Worm (Caenorhabditis elegans) whole organism, L4 larva: ENCODE measurements around the gene kin-5.

Experiments used
- D1046.2 ChIP-seq: fragments of 200-800 bp; sonication (Bioruptor generic); IDR thresholded peaks from 2 replicates; pipeline ENCODE4 v1.3.6; 2022; ENCODE audit warnings: missing genetic modification characterization, missing compliant biosample characterization
- F10B5.3 ChIP-seq: sonication (generic microtip); optimal IDR thresholded peaks from 2 replicates; lab custom pipeline; 2016; ENCODE audit warnings: mild to moderate bottlenecking, missing genetic modification characterization, missing compliant biosample characterization
- F26F4.8 ChIP-seq: fragments of 200-800 bp; sonication (Bioruptor generic); conservative IDR thresholded peaks from 2 replicates; pipeline ENCODE4 v1.3.6; 2022; ENCODE audit warnings: missing genetic modification characterization, missing compliant biosample characterization
- F49E8.2 ChIP-seq: sonication (generic microtip); optimal IDR thresholded peaks from 2 replicates; lab custom pipeline; 2016; ENCODE audit warnings: missing compliant biosample characterization, mild to moderate bottlenecking, missing genetic modification characterization, borderline replicate concordance
- T20F7.1 ChIP-seq: fragments of 200-800 bp; sonication (Bioruptor generic); optimal IDR thresholded peaks from 2 replicates; lab custom pipeline; 2018; ENCODE audit warnings: mild to moderate bottlenecking, missing genetic modification characterization, missing compliant biosample characterization
- Y105C5A.15 ChIP-seq: fragments of 200-800 bp; sonication (Bioruptor generic); IDR thresholded peaks from 2 replicates; pipeline ENCODE4 v1.3.6; 2022; ENCODE audit warnings: missing genetic modification characterization, missing compliant biosample characterization
- Y5F2A.4 ChIP-seq: fragments of 200-800 bp; sonication (Bioruptor generic); optimal IDR thresholded peaks from 2 replicates; lab custom pipeline; 2018; ENCODE audit warnings: mild to moderate bottlenecking, missing genetic modification characterization, missing compliant biosample characterization
- Y75B8A.6 ChIP-seq: fragments of 200-800 bp; sonication (Bioruptor generic); IDR thresholded peaks from 2 replicates; pipeline ENCODE4 v1.3.6; 2022; ENCODE audit warnings: missing genetic modification reagents, missing genetic modification characterization, missing compliant biosample characterization
- ZK337.2 ChIP-seq: fragments of 200-800 bp; sonication (Bioruptor generic); IDR thresholded peaks from 2 replicates; pipeline ENCODE4 v1.3.6; 2022; ENCODE audit warnings: missing genetic modification reagents, missing genetic modification characterization, missing compliant biosample characterization
- aly-2 ChIP-seq: sonication (generic microtip); optimal IDR thresholded peaks from 2 replicates; lab custom pipeline; 2018; ENCODE audit warnings: missing biosample characterization, missing genetic modification characterization
- arid-1 ChIP-seq: fragments of 200-800 bp; sonication (Bioruptor generic); conservative IDR thresholded peaks from 2 replicates; pipeline ENCODE4 v1.3.6; 2022; ENCODE audit warnings: missing genetic modification reagents, missing genetic modification characterization, missing compliant biosample characterization
- attf-4 ChIP-seq: sonication (generic microtip); optimal IDR thresholded peaks from 3 replicates; lab custom pipeline; 2017; ENCODE audit warnings: missing biosample characterization, missing genetic modification characterization
- ceh-28 ChIP-seq: fragments of 150-350 bp; optimal IDR thresholded peaks from 2 replicates; lab custom pipeline; 2014; ENCODE audit warnings: missing biosample characterization, missing genetic modification reagents, missing genetic modification characterization
- ceh-44 ChIP-seq: fragments of 200-800 bp; sonication (Bioruptor generic); IDR thresholded peaks from 2 replicates; pipeline ENCODE4 v1.3.6; 2022; ENCODE audit warnings: missing genetic modification reagents, missing genetic modification characterization, missing compliant biosample characterization
- ceh-82 ChIP-seq: sonication (generic microtip); optimal IDR thresholded peaks from 2 replicates; lab custom pipeline; 2017; ENCODE audit warnings: missing biosample characterization, missing genetic modification characterization
- daf-19 ChIP-seq: fragments of 200-800 bp; sonication (Bioruptor generic); conservative IDR thresholded peaks from 2 replicates; pipeline ENCODE4 v1.3.6; 2022; ENCODE audit warnings: missing genetic modification characterization, missing compliant biosample characterization
- dpl-1 ChIP-seq: fragments of 150-350 bp; optimal IDR thresholded peaks from 2 replicates; lab custom pipeline; 2014; ENCODE audit warnings: missing biosample characterization, missing genetic modification reagents, missing genetic modification characterization
- egl-43 ChIP-seq: fragments of 200-800 bp; sonication (Bioruptor generic); IDR thresholded peaks from 2 replicates; pipeline ENCODE4 v1.3.6; 2022; ENCODE audit warnings: missing genetic modification reagents, missing genetic modification characterization, missing compliant biosample characterization
- fkh-10 ChIP-seq: fragments of 150-350 bp; optimal IDR thresholded peaks from 2 replicates; lab custom pipeline; 2014; ENCODE audit warnings: missing biosample characterization, missing genetic modification reagents, missing genetic modification characterization
- fos-1 ChIP-seq: fragments of 150-350 bp; optimal IDR thresholded peaks from 2 replicates; lab custom pipeline; 2014; ENCODE audit warnings: missing biosample characterization, missing genetic modification characterization
- gei-8 ChIP-seq: fragments of 200-800 bp; sonication (Bioruptor generic); optimal IDR thresholded peaks from 2 replicates; lab custom pipeline; 2018; ENCODE audit warnings: mild to moderate bottlenecking, missing genetic modification characterization, missing compliant biosample characterization
- hif-1 ChIP-seq, 2 experiments: sonication (generic microtip); optimal IDR thresholded peaks; 2 replicates each; lab custom pipeline; 2016 to 2017; ENCODE audit warnings: missing compliant biosample characterization in 2 of 2, missing genetic modification characterization in 2 of 2, missing genetic modification reagents in 2 of 2, missing genotype in 2 of 2, mild to moderate bottlenecking in 1 of 2
- jun-1 ChIP-seq: fragments of 150-350 bp; optimal IDR thresholded peaks from 2 replicates; lab custom pipeline; 2014; ENCODE audit warnings: missing biosample characterization, missing genetic modification reagents, missing genetic modification characterization
- lim-7 ChIP-seq: fragments of 200-800 bp; sonication (Bioruptor generic); IDR thresholded peaks from 2 replicates; pipeline ENCODE4 v1.3.6; 2022; ENCODE audit warnings: missing genetic modification characterization, missing compliant biosample characterization
- lin-13 ChIP-seq: fragments of 150-350 bp; optimal IDR thresholded peaks from 2 replicates; lab custom pipeline; 2014; ENCODE audit warnings: missing biosample characterization, missing genetic modification reagents, missing genetic modification characterization
- lin-29 ChIP-seq: fragments of 200-800 bp; sonication (Bioruptor generic); IDR thresholded peaks from 2 replicates; pipeline ENCODE4 v1.3.6; 2022; ENCODE audit warnings: missing genetic modification reagents, missing genetic modification characterization, missing compliant biosample characterization
- lin-38 ChIP-seq: fragments of 200-800 bp; sonication (Bioruptor generic); IDR thresholded peaks from 2 replicates; pipeline ENCODE4 v1.3.6; 2022; ENCODE audit warnings: missing genetic modification reagents, missing genetic modification characterization, missing compliant biosample characterization
- lin-39 ChIP-seq: fragments of 150-350 bp; optimal IDR thresholded peaks from 2 replicates; lab custom pipeline; 2014; ENCODE audit warnings: missing biosample characterization, missing genetic modification reagents, missing genetic modification characterization
- lsy-2 ChIP-seq, 2 experiments: fragments of 150-350 bp in 1 of 2; sonication (generic microtip) in 1 of 2; optimal IDR thresholded peaks; 2 replicates each; lab custom pipeline; 2014 to 2017; ENCODE audit warnings: missing biosample characterization in 2 of 2, missing genetic modification characterization in 2 of 2
- madf-5 ChIP-seq, 2 experiments: fragments of 200-800 bp; sonication (Bioruptor generic); IDR thresholded peaks; 2 replicates each; pipeline ENCODE4 v1.3.6; 2022; ENCODE audit warnings: missing compliant biosample characterization in 2 of 2, missing genetic modification characterization in 2 of 2
- mes-2 ChIP-seq: sonication (generic microtip); optimal IDR thresholded peaks from 2 replicates; lab custom pipeline; 2016; ENCODE audit warnings: missing genotype, mild to moderate bottlenecking, missing genetic modification characterization, missing compliant biosample characterization; ENCODE audit not compliant: poor library complexity, severe bottlenecking
- mxl-2 ChIP-seq: fragments of 200-800 bp; sonication (Bioruptor generic); conservative IDR thresholded peaks from 2 replicates; pipeline ENCODE4 v1.3.6; 2022; ENCODE audit warnings: missing genetic modification reagents, missing genetic modification characterization, missing compliant biosample characterization
- mxl-3 ChIP-seq: fragments of 200-800 bp; sonication (Bioruptor generic); optimal IDR thresholded peaks from 2 replicates; lab custom pipeline; 2018; ENCODE audit warnings: mild to moderate bottlenecking, missing genetic modification characterization, missing compliant biosample characterization
- nhr-10 ChIP-seq: fragments of 150-350 bp; optimal IDR thresholded peaks from 2 replicates; lab custom pipeline; 2014; ENCODE audit warnings: missing biosample characterization, missing genetic modification characterization
- nhr-102 ChIP-seq: sonication (generic microtip); optimal IDR thresholded peaks from 2 replicates; lab custom pipeline; 2016; ENCODE audit warnings: mild to moderate bottlenecking, missing genetic modification characterization, moderate library complexity, missing compliant biosample characterization
- nhr-111 ChIP-seq: fragments of 200-800 bp; sonication (Bioruptor generic); optimal IDR thresholded peaks from 2 replicates; lab custom pipeline; 2018; ENCODE audit warnings: mild to moderate bottlenecking, missing genetic modification characterization, missing compliant biosample characterization
- nhr-28 ChIP-seq: fragments of 150-350 bp; optimal IDR thresholded peaks from 2 replicates; lab custom pipeline; 2014; ENCODE audit warnings: missing biosample characterization, missing genetic modification characterization
- nhr-42 ChIP-seq: fragments of 200-800 bp; sonication (Bioruptor generic); IDR thresholded peaks from 2 replicates; pipeline ENCODE4 v1.3.6; 2022; ENCODE audit warnings: missing genetic modification characterization, missing compliant biosample characterization
- nhr-6 ChIP-seq: fragments of 150-350 bp; optimal IDR thresholded peaks from 2 replicates; lab custom pipeline; 2014; ENCODE audit warnings: missing biosample characterization, missing genetic modification characterization
- nhr-76 ChIP-seq: fragments of 150-350 bp; optimal IDR thresholded peaks from 2 replicates; lab custom pipeline; 2014; ENCODE audit warnings: missing biosample characterization, missing genetic modification characterization
- pha-4 ChIP-seq, 2 experiments: fragments of 150-350 bp in 1 of 2; fragments of 200-800 bp in 1 of 2; sonication (Bioruptor generic) in 1 of 2; IDR thresholded peaks in 1 of 2; optimal IDR thresholded peaks in 1 of 2; 2 replicates each; pipeline versions ENCODE4 v1.3.6 to Lab custom; 2014 to 2022; ENCODE audit warnings: missing genetic modification characterization in 2 of 2, missing genetic modification reagents in 2 of 2, missing biosample characterization in 1 of 2, missing compliant biosample characterization in 1 of 2
- pqm-1 ChIP-seq: sonication (generic microtip); optimal IDR thresholded peaks from 2 replicates; lab custom pipeline; 2017; ENCODE audit warnings: missing biosample characterization, missing genetic modification characterization
- set-16 ChIP-seq: fragments of 200-800 bp; sonication (Bioruptor generic); IDR thresholded peaks from 2 replicates; pipeline ENCODE4 v1.3.6; 2022; ENCODE audit warnings: missing genetic modification reagents, missing genetic modification characterization, missing compliant biosample characterization
- snpc-1.2 ChIP-seq: fragments of 200-800 bp; sonication (Bioruptor generic); IDR thresholded peaks from 2 replicates; pipeline ENCODE4 v1.3.6; 2022; ENCODE audit warnings: missing genetic modification reagents, missing genetic modification characterization, missing compliant biosample characterization
- spr-1 ChIP-seq: sonication (generic microtip); optimal IDR thresholded peaks from 2 replicates; lab custom pipeline; 2016; ENCODE audit warnings: mild to moderate bottlenecking, missing genetic modification characterization, missing compliant biosample characterization
- spr-3 ChIP-seq: fragments of 200-800 bp; sonication (Bioruptor generic); optimal IDR thresholded peaks from 2 replicates; lab custom pipeline; 2018; ENCODE audit warnings: mild to moderate bottlenecking, missing genetic modification characterization, missing compliant biosample characterization
- unc-130 ChIP-seq: sonication (generic microtip); optimal IDR thresholded peaks from 2 replicates; lab custom pipeline; 2016; ENCODE audit warnings: missing genetic modification reagents, missing genetic modification characterization, missing compliant biosample characterization
- unc-62 ChIP-seq, 3 experiments: fragments of 150-350 bp in 1 of 3; sonication (generic microtip); optimal IDR thresholded peaks in 2 of 3; peaks in 1 of 3; 1 replicate in 1 of 3; 2 replicates in 2 of 3; lab custom pipeline; 2014 to 2017; ENCODE audit warnings: missing biosample characterization in 3 of 3, missing genetic modification characterization in 3 of 3, missing genetic modification reagents in 3 of 3, missing genotype in 1 of 3
- zip-11 ChIP-seq: fragments of 200-800 bp; sonication (Bioruptor generic); IDR thresholded peaks from 2 replicates; pipeline ENCODE4 v1.3.6; 2022; ENCODE audit warnings: missing genetic modification characterization, missing compliant biosample characterization
- ztf-7 ChIP-seq: fragments of 150-350 bp; optimal IDR thresholded peaks from 2 replicates; lab custom pipeline; 2014; ENCODE audit warnings: missing biosample characterization, missing genetic modification characterization

kin-5 gene

DNA sequence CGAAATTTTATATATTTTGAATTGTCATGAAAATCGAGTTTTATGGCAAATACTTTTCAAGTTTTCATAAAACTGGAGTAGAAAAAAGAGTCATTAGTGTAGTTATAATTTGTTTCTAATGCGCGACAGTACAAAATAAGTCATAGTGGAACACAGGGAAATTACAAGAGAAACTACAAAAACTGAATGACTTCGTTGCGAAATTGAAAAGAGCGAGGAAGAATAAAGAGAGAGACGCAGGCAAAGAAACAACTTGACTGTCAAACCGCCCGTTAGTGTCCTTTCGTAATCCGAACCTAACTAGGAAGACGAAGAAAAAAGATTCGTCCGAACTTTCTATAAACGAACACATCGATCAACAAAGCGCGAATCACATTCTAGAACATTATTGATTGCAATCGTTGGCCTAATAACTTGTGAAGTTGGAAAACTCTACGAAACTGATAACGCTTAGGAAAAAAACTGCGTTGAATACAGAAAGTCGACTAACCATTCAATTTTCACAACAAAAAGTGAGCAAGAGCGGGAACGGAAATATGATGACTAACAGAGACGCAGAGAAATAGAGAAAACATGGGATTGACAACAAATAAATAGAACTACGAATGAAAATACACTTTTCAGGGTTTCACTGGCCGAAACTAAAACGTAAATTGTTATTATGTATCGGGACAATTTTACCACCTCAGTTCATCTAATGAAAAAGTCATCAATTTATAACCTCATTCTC is 24.6 kb upstream of the kin-5 start:
- TF ChIP-seq hif-1 (tag; optimal IDR thresholded peaks at IDR 0.05; lab: Kevin White, UChicago) (no peak), nhr-42 (no peak), set-16 (no peak), nhr-102 (tag; lab: Kevin White, UChicago) (no peak), lin-38 (GFP tag; lab: Robert Waterston, UW) (peak; percentile 36), mxl-2 (GFP tag; lab: Robert Waterston, UW) (no peak), dpl-1 (GFP tag; lab: Kevin White, UChicago) (no peak), D1046.2 (GFP tag; lab: Robert Waterston, UW) (no peak), arid-1 (GFP tag; lab: Robert Waterston, UW) (no peak), F49E8.2 (tag; lab: Kevin White, UChicago) (no peak), nhr-10 (tag; lab: Kevin White, UChicago) (no peak), snpc-1.2 (GFP tag; lab: Robert Waterston, UW) (0 out of 2 replicates have a peak, but pooled peaks have one; percentile 28), aly-2 (no peak), pha-4 (GFP tag; IDR thresholded peaks at IDR 0.05; lab: Robert Waterston, UW) (no peak), pha-4 (tag; optimal IDR thresholded peaks at IDR 0.05; lab: Kevin White, UChicago) (no peak), attf-4 (tag; lab: Kevin White, UChicago) (no peak), lin-13 (GFP tag; lab: Kevin White, UChicago) (peak; percentile 22), nhr-111 (no peak), ceh-44 (GFP tag; lab: Robert Waterston, UW) (no peak), unc-130 (no peak), lin-29 (GFP tag; lab: Robert Waterston, UW) (no peak), madf-5 (GFP tag; IDR thresholded peaks at IDR 0.05; lab: Robert Waterston, UW) (no peak), egl-43 (no peak), ceh-28 (tag; lab: Kevin White, UChicago) (no peak), spr-1 (tag; lab: Kevin White, UChicago) (no peak), lim-7 (GFP tag; lab: Robert Waterston, UW) (no peak), zip-11 (GFP tag; lab: Robert Waterston, UW) (no peak), jun-1 (tag; lab: Kevin White, UChicago) (no peak), lsy-2 (tag; optimal IDR thresholded peaks at IDR 0.05; lab: Kevin White, UChicago) (no peak), mxl-3 (no peak), spr-3 (GFP tag; lab: Kevin White, UChicago) (no peak), fos-1 (tag; lab: Kevin White, UChicago) (no peak), ztf-7 (tag; lab: Kevin White, UChicago) (no peak), nhr-28 (peak; percentile 67), Y75B8A.6 (no peak), nhr-6 (peak; percentile 35), Y5F2A.4 (no peak), ZK337.2 (GFP tag; lab: Robert Waterston, UW) (no peak), daf-19 (GFP tag; lab: Robert Waterston, UW) (no peak), mes-2 (no peak), ceh-82 (no peak), nhr-76 (no peak), F26F4.8 (no peak), F10B5.3 (tag; lab: Kevin White, UChicago) (no peak), lin-39 (tag; lab: Kevin White, UChicago) (no peak), T20F7.1 (GFP tag; lab: Kevin White, UChicago) (peak; percentile 31), Y105C5A.15 (GFP tag; lab: Robert Waterston, UW) (no peak), gei-8 (GFP tag; lab: Kevin White, UChicago) (no peak), unc-62 (GFP tag; optimal IDR thresholded peaks at IDR 0.05 in 1 of 2; lab: Kevin White, UChicago) (peak in 1 of 2 experiments; percentile 6), unc-62 (tag; optimal IDR thresholded peaks at IDR 0.05; lab: Kevin White, UChicago) (no peak), pqm-1 (no peak), fkh-10 (GFP tag; lab: Kevin White, UChicago) (no peak)
